Fruit fly (Drosophila melanogaster) whole organism, embryonic: ENCODE results near the gene Cyp309a2.
A peak's percentile ranks its signal among the peaks of the same experiment; 100 is the strongest.

Source experiments
- B-H2 ChIP-seq: fragments of 200-800 bp; sonication (Bioruptor generic); optimal IDR thresholded peaks from 2 replicates; lab custom pipeline; 2018; ENCODE audit warnings: missing biosample characterization, mild to moderate bottlenecking, missing genetic modification characterization
- CG10366 ChIP-seq: fragments of 200-800 bp; sonication (Bioruptor generic); IDR thresholded peaks from 2 replicates; pipeline ENCODE4 v1.3.6; 2022; ENCODE audit warnings: missing biosample characterization, missing genetic modification characterization
- CG10543 ChIP-seq: fragments of 200-800 bp; sonication (Bioruptor generic); optimal IDR thresholded peaks from 3 replicates; lab custom pipeline; 2017; ENCODE audit warnings: missing biosample characterization, mild to moderate bottlenecking, missing genetic modification characterization, moderate library complexity
- CG11085 ChIP-seq: fragments of 200-800 bp; sonication (Bioruptor generic); IDR thresholded peaks from 2 replicates; pipeline ENCODE4 v1.3.6; 2022; ENCODE audit warnings: missing biosample characterization, missing genetic modification characterization
- CG12236 ChIP-seq: fragments of 200-800 bp; sonication (Bioruptor generic); optimal IDR thresholded peaks from 2 replicates; lab custom pipeline; 2016; ENCODE audit warnings: missing biosample characterization, missing genetic modification characterization
- CG12659 ChIP-seq: fragments of 200-800 bp; sonication (Bioruptor generic); optimal IDR thresholded peaks from 3 replicates; lab custom pipeline; 2017; ENCODE audit warnings: mild to moderate bottlenecking, missing biosample characterization, missing genetic modification reagents, missing genetic modification characterization
- CG14667 ChIP-seq: fragments of 200-800 bp; sonication (Bioruptor generic); IDR thresholded peaks from 2 replicates; pipeline ENCODE4 v1.3.6; 2022; ENCODE audit warnings: missing biosample characterization, missing genetic modification characterization
- CG17361 ChIP-seq: fragments of 200-800 bp; sonication (Bioruptor generic); IDR thresholded peaks from 3 replicates; pipeline ENCODE4 v1.3.6; 2022; ENCODE audit warnings: missing biosample characterization, missing genetic modification characterization
- CG17385 ChIP-seq: fragments of 200-800 bp; sonication (Bioruptor generic); optimal IDR thresholded peaks from 3 replicates; lab custom pipeline; 2018; ENCODE audit warnings: missing biosample characterization, mild to moderate bottlenecking, missing genetic modification characterization
- CG34224 ChIP-seq: fragments of 200-800 bp; sonication (Bioruptor generic); IDR thresholded peaks from 3 replicates; pipeline ENCODE4 v1.3.6; 2022; ENCODE audit warnings: missing biosample characterization, missing genetic modification characterization; ENCODE audit not compliant: partially characterized antibody
- CG4820 ChIP-seq: fragments of 200-800 bp; sonication (Bioruptor generic); optimal IDR thresholded peaks from 3 replicates; lab custom pipeline; 2016; ENCODE audit warnings: missing biosample characterization, missing genetic modification characterization
- CG6813 ChIP-seq: fragments of 200-800 bp; sonication (Bioruptor generic); optimal IDR thresholded peaks from 2 replicates; lab custom pipeline; 2017; ENCODE audit warnings: missing biosample characterization, missing genetic modification characterization, mild to moderate bottlenecking, moderate library complexity, missing genetic modification reagents
- CG8290 ChIP-seq, 3 experiments: fragments of 200-800 bp; sonication (Bioruptor generic); optimal IDR thresholded peaks; 2 replicates each; lab custom pipeline; 2016 to 2019; ENCODE audit warnings: missing biosample characterization in 3 of 3, missing genetic modification characterization in 3 of 3, mild to moderate bottlenecking in 2 of 3, moderate library complexity in 1 of 3
- CG9215 ChIP-seq: fragments of 200-800 bp; sonication (Bioruptor generic); IDR thresholded peaks from 2 replicates; pipeline ENCODE4 v1.3.6; 2022; ENCODE audit warnings: missing biosample characterization, missing genetic modification characterization
- CG9727 ChIP-seq: fragments of 200-800 bp; sonication (Bioruptor generic); optimal IDR thresholded peaks from 3 replicates; lab custom pipeline; 2017; ENCODE audit warnings: missing biosample characterization, mild to moderate bottlenecking, missing genetic modification characterization
- CG9876 ChIP-seq: fragments of 200-800 bp; sonication (Bioruptor generic); optimal IDR thresholded peaks from 2 replicates; lab custom pipeline; 2016; ENCODE audit warnings: missing biosample characterization, missing genetic modification characterization
- D19B ChIP-seq: fragments of 200-800 bp; sonication (Bioruptor generic); optimal IDR thresholded peaks from 2 replicates; lab custom pipeline; 2017; ENCODE audit warnings: missing biosample characterization, mild to moderate bottlenecking, missing genetic modification characterization
- Deaf1 ChIP-seq: fragments of 200-800 bp; optimal IDR thresholded peaks from 3 replicates; lab custom pipeline; 2019; ENCODE audit warnings: missing biosample characterization, mild to moderate bottlenecking, missing genetic modification characterization, moderate library complexity
- E2f2 ChIP-seq: fragments of 200-800 bp; sonication (Bioruptor generic); IDR thresholded peaks from 2 replicates; pipeline ENCODE4 v1.3.6; 2022; ENCODE audit warnings: missing biosample characterization, missing genetic modification characterization
- Ets65A ChIP-seq: fragments of 200-800 bp; sonication (Bioruptor generic); peaks from one replicate; lab custom pipeline; 2016; ENCODE audit warnings: missing biosample characterization, missing genetic modification characterization
- Fer2 ChIP-seq: fragments of 200-800 bp; sonication (Bioruptor generic); optimal IDR thresholded peaks from 2 replicates; lab custom pipeline; 2018; ENCODE audit warnings: missing biosample characterization, mild to moderate bottlenecking, missing genetic modification characterization, moderate library complexity
- H15 ChIP-seq: fragments of 200-800 bp; sonication (Bioruptor generic); IDR thresholded peaks from 3 replicates; pipeline ENCODE4 v1.3.6; 2022; ENCODE audit warnings: missing biosample characterization, missing genetic modification characterization
- Lpt ChIP-seq: fragments of >200 bp; optimal IDR thresholded peaks from 2 replicates; lab custom pipeline; 2018; ENCODE audit warnings: missing biosample characterization, missing genetic modification characterization
- MTF-1 ChIP-seq: fragments of 200-800 bp; sonication (Bioruptor generic); optimal IDR thresholded peaks from 2 replicates; lab custom pipeline; 2018; ENCODE audit warnings: missing biosample characterization, mild to moderate bottlenecking, missing genetic modification characterization, borderline replicate concordance
- Pdp1 ChIP-seq, 2 experiments: fragments of 200-800 bp; sonication (Bioruptor generic); optimal IDR thresholded peaks; 3 replicates each; lab custom pipeline; 2016; ENCODE audit warnings: missing biosample characterization in 2 of 2, missing genetic modification characterization in 2 of 2, mild to moderate bottlenecking in 1 of 2, moderate library complexity in 1 of 2
- Spps ChIP-seq: fragments of 200-800 bp; sonication (Bioruptor generic); optimal IDR thresholded peaks from 2 replicates; lab custom pipeline; 2018; ENCODE audit warnings: missing biosample characterization, mild to moderate bottlenecking, missing genetic modification characterization
- cad ChIP-seq: fragments of >200 bp; optimal IDR thresholded peaks from 2 replicates; lab custom pipeline; 2017; ENCODE audit warnings: missing biosample characterization, missing genetic modification characterization
- cg ChIP-seq: fragments of 200-800 bp; sonication (Bioruptor generic); optimal IDR thresholded peaks from 3 replicates; lab custom pipeline; 2019; ENCODE audit warnings: missing biosample characterization, mild to moderate bottlenecking, missing genetic modification characterization, moderate library complexity
- chinmo ChIP-seq: fragments of 200-800 bp; sonication (Bioruptor generic); IDR thresholded peaks from 4 replicates; pipeline ENCODE4 v1.3.6; 2022; ENCODE audit warnings: missing biosample characterization, missing genetic modification characterization; ENCODE audit not compliant: partially characterized antibody
- dan ChIP-seq: fragments of 200-800 bp; sonication (Bioruptor generic); IDR thresholded peaks from 2 replicates; pipeline ENCODE4 v1.3.6; 2022; ENCODE audit warnings: missing biosample characterization, missing genetic modification characterization
- gro ChIP-seq: fragments of 200-800 bp; sonication (Bioruptor generic); optimal IDR thresholded peaks from 2 replicates; lab custom pipeline; 2016; ENCODE audit warnings: missing biosample characterization, missing genetic modification characterization
- hb ChIP-seq: fragments of 200-800 bp; sonication (Bioruptor generic); IDR thresholded peaks from 3 replicates; pipeline ENCODE4 v1.3.6; 2022; ENCODE audit warnings: missing biosample characterization, missing genetic modification characterization; ENCODE audit not compliant: partially characterized antibody
- jing ChIP-seq: fragments of 200-800 bp; sonication (Bioruptor generic); optimal IDR thresholded peaks from 2 replicates; lab custom pipeline; 2018; ENCODE audit warnings: missing biosample characterization, mild to moderate bottlenecking, missing genetic modification characterization
- klu ChIP-seq: fragments of 200-800 bp; sonication (Bioruptor generic); IDR thresholded peaks from 2 replicates; pipeline ENCODE4 v1.3.6; 2022; ENCODE audit warnings: missing biosample characterization, missing genetic modification characterization
- sc ChIP-seq, 3 experiments: fragments of >200 bp in 2 of 3; fragments of 200-800 bp in 1 of 3; sonication (Bioruptor generic) in 1 of 3; optimal IDR thresholded peaks; 2 replicates in 2 of 3; 3 replicates in 1 of 3; lab custom pipeline; 2017; ENCODE audit warnings: mild to moderate bottlenecking in 1 of 3, missing biosample characterization in 1 of 3, missing genetic modification characterization in 1 of 3, missing genetic modification reagents in 1 of 3
- sens ChIP-seq: fragments of 200-800 bp; sonication (Bioruptor generic); peaks from one replicate; lab custom pipeline; 2016; ENCODE audit warnings: missing biosample characterization, missing genetic modification characterization
- sima ChIP-seq: fragments of 200-800 bp; sonication (Bioruptor generic); optimal IDR thresholded peaks from 2 replicates; lab custom pipeline; 2016; ENCODE audit warnings: missing biosample characterization, missing genetic modification characterization
- slou ChIP-seq: fragments of 200-800 bp; sonication (Bioruptor generic); optimal IDR thresholded peaks from 3 replicates; lab custom pipeline; 2016; ENCODE audit warnings: missing biosample characterization, missing genetic modification characterization
- usp ChIP-seq: fragments of >200 bp; optimal IDR thresholded peaks from 2 replicates; lab custom pipeline; 2017; ENCODE audit warnings: missing biosample characterization, missing genetic modification characterization
- vfl ChIP-seq: fragments of 200-800 bp; sonication (Bioruptor generic); optimal IDR thresholded peaks from 2 replicates; lab custom pipeline; 2016; ENCODE audit warnings: missing biosample characterization, missing genetic modification characterization
- vvl ChIP-seq: fragments of 200-800 bp; sonication (Bioruptor generic); IDR thresholded peaks from 2 replicates; pipeline ENCODE4 v1.3.6; 2022; ENCODE audit warnings: missing biosample characterization, missing genetic modification characterization
- wdn ChIP-seq: fragments of 200-800 bp; sonication (Bioruptor generic); IDR thresholded peaks from 2 replicates; pipeline ENCODE4 v1.3.6; 2022; ENCODE audit warnings: missing biosample characterization, missing genetic modification characterization

The Cyp309a2 gene

dm6 chr2L:2572937-2573336, at the start of gene Cyp309a2:
Cyp309a2 (minus strand) TSS chr2L:2573037.
- TF ChIP-seq sens (GFP tag; lab: Kevin White, UChicago), result peak; percentile 51
- TF ChIP-seq hb, result 0 out of 3 replicates have a peak, but pooled peaks have one; percentile 28
- no peak for TF ChIP-seq klu (GFP tag; lab: Robert Waterston, UW)

DNA sequence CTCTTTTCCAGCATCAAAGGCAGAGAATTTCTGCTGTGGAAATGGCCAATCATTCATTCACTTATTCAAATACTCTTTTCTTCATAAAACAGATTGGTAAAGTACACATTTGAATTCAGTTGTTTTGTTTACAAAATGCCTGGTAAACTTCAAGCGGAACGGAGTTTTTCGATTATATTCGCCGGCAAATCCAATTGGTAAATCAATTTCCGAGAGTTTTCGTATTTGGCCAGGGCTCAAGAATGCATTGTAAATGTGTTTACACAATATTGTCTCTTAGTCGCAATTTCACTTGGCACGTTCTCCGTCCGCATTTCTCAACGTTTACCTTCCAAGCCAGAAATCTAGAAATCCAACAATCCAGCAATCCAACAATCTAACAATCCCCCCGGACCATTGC, 47.0 kb upstream of the Cyp309a2 start, which contains the start of gene CG43403:
Gene CG43403 (plus strand): TSS at position 301 of the 400 bp plus-strand sequence.
- TF ChIP-seq slou (GFP tag; lab: Kevin White, UChicago) (no peak), B-H2 (GFP tag; lab: Kevin White, UChicago) (no peak), Ets65A (peak; percentile 36)

dm6 chr2L:2609694-2610093, 36.9 kb upstream of the Cyp309a2 start, which contains the start of gene CG15395:
CG15395 (plus strand) TSS chr2L:2609994.
- TF ChIP-seq MTF-1 (GFP tag; lab: Kevin White, UChicago), result no peak
- TF ChIP-seq sc (optimal IDR thresholded peaks at IDR 0.05; lab: Kevin White, UChicago), result no peak
- no peak for TF ChIP-seq sc (GFP tag; optimal IDR thresholded peaks at IDR 0.05; lab: Kevin White, UChicago)
- TF ChIP-seq CG12236, result no peak
- no peak for TF ChIP-seq Fer2
- TF ChIP-seq wdn (GFP tag; lab: Robert Waterston, UW), result no peak

DNA sequence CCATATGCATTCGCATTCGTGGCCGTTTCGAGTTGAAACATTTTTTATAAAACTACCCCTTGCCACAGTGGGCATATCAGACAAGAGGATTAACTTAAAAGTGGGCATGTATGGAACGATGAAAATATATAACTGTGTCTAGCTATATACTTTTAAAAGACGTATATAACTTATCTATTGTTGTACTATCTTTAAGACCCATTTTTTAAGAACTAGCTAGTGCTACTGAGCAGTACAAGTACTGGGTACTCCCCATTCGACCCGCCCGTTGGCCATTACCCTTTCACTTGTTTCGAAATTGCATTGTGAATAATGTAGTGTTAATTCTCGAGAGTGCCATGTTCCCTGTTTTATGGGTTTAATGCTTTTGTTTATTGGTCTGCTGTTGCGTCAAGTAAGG, 33.9 kb upstream of the Cyp309a2 start:
- TF ChIP-seq chinmo (GFP tag; lab: Robert Waterston, UW), result no peak
- peak; percentile 1 for TF ChIP-seq D19B (GFP tag; lab: Kevin White, UChicago)

DNA sequence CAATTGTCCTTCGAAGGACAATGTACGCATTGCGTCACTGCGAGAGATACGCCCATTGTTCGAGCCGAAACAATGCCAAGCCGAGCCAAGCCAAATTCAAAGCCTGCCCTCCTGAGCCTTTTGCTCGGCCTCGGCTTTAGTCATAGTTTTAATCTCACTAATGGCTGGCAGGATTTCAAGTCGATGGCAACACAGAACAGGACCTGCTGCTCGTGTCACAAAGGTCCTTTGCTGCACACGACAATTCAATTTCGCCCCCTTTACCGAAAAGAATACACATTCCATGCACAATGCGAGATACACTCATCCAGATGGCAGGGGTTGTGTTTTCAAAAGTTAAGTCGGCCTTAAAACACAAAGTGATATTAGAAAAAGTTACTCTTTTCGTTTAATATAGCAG, 18.7 kb upstream of the Cyp309a2 start, which contains the start of gene CG15394:
Gene CG15394 (plus strand): TSS at position 301 of the 400 bp plus-strand sequence.
- TF ChIP-seq gro, result no peak
- TF ChIP-seq Pdp1 (GFP tag; optimal IDR thresholded peaks at IDR 0.05; lab: Kevin White, UChicago), result no peak
- TF ChIP-seq CG34224, result no peak
- no peak for TF ChIP-seq CG4820 (GFP tag; lab: Kevin White, UChicago)
- TF ChIP-seq CG11085 (GFP tag; lab: Robert Waterston, UW), result 0 out of 2 replicates have a peak, but pooled peaks have one; percentile 35
- TF ChIP-seq H15 (GFP tag; lab: Robert Waterston, UW), result 0 out of 3 replicates have a peak, but pooled peaks have one; percentile 26
- TF ChIP-seq, all 482 proteins: peak for 2

DNA sequence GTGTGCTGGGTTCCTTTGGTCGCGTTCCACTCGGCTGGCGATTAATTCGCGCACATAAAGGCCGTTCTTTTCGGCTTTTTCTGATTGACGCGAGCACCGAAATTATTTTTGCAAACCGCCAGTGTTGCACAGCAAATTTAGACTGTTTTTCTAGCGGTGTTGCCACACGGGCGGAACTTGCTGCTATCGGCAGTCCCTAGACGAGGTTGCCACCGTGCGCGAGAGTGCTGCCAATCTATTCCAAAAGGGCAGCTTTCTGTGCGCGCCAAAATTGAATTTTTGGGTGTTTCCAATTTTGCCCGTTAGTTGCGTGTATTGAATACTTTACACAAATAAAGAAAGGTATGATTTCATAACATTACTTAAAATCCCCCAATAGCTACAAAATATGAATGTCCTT, 12.4 kb upstream of the Cyp309a2 start, which contains the start of gene Drp1:
Gene Drp1 (minus strand): TSS at position 146 of the 400 bp plus-strand sequence.
- TF ChIP-seq CG9727 (GFP tag; lab: Kevin White, UChicago) (no peak), usp (GFP tag; lab: Kevin White, UChicago) (no peak), CG12659 (GFP tag; lab: Kevin White, UChicago) (peak; percentile 71), Lpt (no peak), CG10543 (GFP tag; lab: Kevin White, UChicago) (no peak), Spps (tag; lab: Kevin White, UChicago) (no peak), CG17385 (GFP tag; lab: Kevin White, UChicago) (peak; percentile 13), vfl (GFP tag; lab: Kevin White, UChicago) (peak; percentile 48), Deaf1 (tag; lab: Kevin White, UChicago) (no peak), dan (GFP tag; lab: Robert Waterston, UW) (no peak), E2f2 (GFP tag; lab: Robert Waterston, UW) (peak; percentile 99), CG10366 (GFP tag; lab: Robert Waterston, UW) (no peak), CG17361 (GFP tag; lab: Robert Waterston, UW) (0 out of 3 replicates have a peak, but pooled peaks have one; percentile 30), CG8290 (GFP tag; optimal IDR thresholded peaks at IDR 0.05; lab: Kevin White, UChicago) (peak; percentile 78), CG8290 (tag; optimal IDR thresholded peaks at IDR 0.05; lab: Kevin White, UChicago) (peak; percentile 54 to 89), vvl (peak; percentile 50; the same call in 1 of the 2 replicates), CG14667 (GFP tag; lab: Robert Waterston, UW) (no peak), cad (GFP tag; lab: Kevin White, UChicago) (no peak), jing (no peak), CG9876 (GFP tag; lab: Kevin White, UChicago) (peak; percentile 68), CG6813 (GFP tag; lab: Kevin White, UChicago) (no peak), sima (GFP tag; lab: Kevin White, UChicago) (no peak), CG9215 (GFP tag; lab: Robert Waterston, UW) (no peak; the same call in 1 of the 2 replicates), cg (no peak)
